Worm (Caenorhabditis elegans): Measurements from ENCODE around the gene dop-3.
A peak's percentile ranks its signal among the peaks of the same experiment; 100 is the strongest.

Gene dop-3

ce11 chrX:6517025-6517770 is 52.3 kb downstream of the dop-3 start (continued):
- TF ChIP-seq nhr-77 (tag; optimal IDR thresholded peaks at IDR 0.05) (peak; percentile 38), nhr-237 (tag; optimal IDR thresholded peaks at IDR 0.05) (no peak), nhr-6 (tag; optimal IDR thresholded peaks at IDR 0.05) (no peak), mdt-29 (GFP tag; IDR thresholded peaks at IDR 0.05) (no peak), mep-1 (tag; optimal IDR thresholded peaks at IDR 0.05) (peak; percentile 59), sdz-12 (GFP tag; optimal IDR thresholded peaks at IDR 0.05) (no peak), spr-3 (GFP tag; optimal IDR thresholded peaks at IDR 0.05) (no peak), ces-1 (GFP tag; optimal IDR thresholded peaks at IDR 0.05) (no peak), dmd-8 (GFP tag; IDR thresholded peaks at IDR 0.05) (no peak), T26A8.4 (GFP tag; IDR thresholded peaks at IDR 0.05) (no peak), nhr-10 (tag; optimal IDR thresholded peaks at IDR 0.05) (no peak), vab-7 (GFP tag; IDR thresholded peaks at IDR 0.05) (no peak), ztf-11 (tag; optimal IDR thresholded peaks at IDR 0.05) (no peak), Y5F2A.4 (GFP tag; optimal IDR thresholded peaks at IDR 0.05) (no peak), tra-1 (GFP tag; IDR thresholded peaks at IDR 0.05) (peak; percentile 73; the same call in 1 of the 2 replicates), F26F4.8 (GFP tag; conservative IDR thresholded peaks at IDR 0.05) (no peak), nhr-76 (tag; optimal IDR thresholded peaks at IDR 0.05) (no peak), Y75B8A.6 (GFP tag; IDR thresholded peaks at IDR 0.05) (no peak), set-16 (GFP tag; IDR thresholded peaks at IDR 0.05) (peak; percentile 58), lsy-2 (tag; optimal IDR thresholded peaks at IDR 0.05) (peak in 1 of 2 experiments; percentile 44), nhr-42 (GFP tag; IDR thresholded peaks at IDR 0.05) (no peak), lin-15B (tag; optimal IDR thresholded peaks at IDR 0.05) (no peak), arid-1 (GFP tag; conservative IDR thresholded peaks at IDR 0.05) (no peak), ctbp-1 (GFP tag; IDR thresholded peaks at IDR 0.05) (no peak), lin-38 (GFP tag; IDR thresholded peaks at IDR 0.05) (no peak), zip-11 (GFP tag; IDR thresholded peaks at IDR 0.05) (no peak), snpc-1.2 (GFP tag; IDR thresholded peaks at IDR 0.05) (no peak), egl-43 (GFP tag; IDR thresholded peaks at IDR 0.05) (no peak), daf-12 (tag; optimal IDR thresholded peaks at IDR 0.05) (no peak), hif-1 (tag; optimal IDR thresholded peaks at IDR 0.05) (no peak), daf-8 (GFP tag; IDR thresholded peaks at IDR 0.05) (no peak), cey-2 (tag; optimal IDR thresholded peaks at IDR 0.05; ENCODE audit: borderline replicate concordance, insufficient read depth) (no peak), aha-1 (tag) (no peak), fos-1 (tag; optimal IDR thresholded peaks at IDR 0.05) (no peak), zip-2 (tag; optimal IDR thresholded peaks at IDR 0.05) (no peak), hmg-1.1 (GFP tag; IDR thresholded peaks at IDR 0.05) (no peak), madf-5 (GFP tag; IDR thresholded peaks at IDR 0.05) (no peak), dmd-6 (GFP tag; IDR thresholded peaks at IDR 0.05) (peak; percentile 77), nhr-11 (tag; optimal IDR thresholded peaks at IDR 0.05) (no peak), php-3 (GFP tag; IDR thresholded peaks at IDR 0.05) (peak; percentile 93), F44E2.7 (GFP tag; IDR thresholded peaks at IDR 0.05) (no peak), mxl-2 (GFP tag; conservative IDR thresholded peaks at IDR 0.05) (no peak), nhr-25 (tag; optimal IDR thresholded peaks at IDR 0.05; ENCODE audit: borderline replicate concordance, insufficient read depth) (no peak), zfp-2 (tag; optimal IDR thresholded peaks at IDR 0.05) (no peak), ZK546.5 (tag; optimal IDR thresholded peaks at IDR 0.05) (no peak), rbr-2 (tag; optimal IDR thresholded peaks at IDR 0.05) (no peak), daf-19 (GFP tag; conservative IDR thresholded peaks at IDR 0.05) (no peak), D1046.2 (GFP tag; IDR thresholded peaks at IDR 0.05) (no peak), zag-1 (tag; optimal IDR thresholded peaks at IDR 0.05) (no peak), F10B5.3 (tag; optimal IDR thresholded peaks at IDR 0.05) (no peak), Y105C5A.15 (GFP tag; IDR thresholded peaks at IDR 0.05) (no peak), snpc-4 (tag; optimal IDR thresholded peaks at IDR 0.05) (no peak)

All from whole organism, L4 larva.